Fruit fly (Drosophila melanogaster): ENCODE measurements around the gene CG8292.

Gene CG8292

DNA sequence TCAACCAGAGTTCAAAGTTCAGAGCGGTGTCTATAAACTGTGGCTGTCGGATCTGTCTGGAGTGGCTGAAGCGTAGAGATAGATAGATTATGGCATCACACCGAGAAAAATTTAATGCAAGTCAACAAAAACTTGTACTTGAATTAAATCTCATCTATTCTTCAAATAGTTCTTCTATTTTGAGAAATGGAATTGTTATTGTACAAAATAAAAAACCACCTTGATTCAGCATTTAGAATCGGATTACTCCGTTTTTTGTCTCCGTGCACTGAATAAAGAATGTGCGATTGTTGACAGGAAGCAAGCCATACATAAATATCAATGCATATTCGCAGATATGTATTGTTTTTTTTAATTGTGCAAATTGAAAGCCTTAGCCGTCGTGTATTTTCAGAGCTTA lies 11.8 kb upstream of the CG8292 start:
- TF ChIP-seq ovo (GFP tag; optimal IDR thresholded peaks at IDR 0.05) (no peak), CG12768 (GFP tag; optimal IDR thresholded peaks at IDR 0.05) (no peak), cnc (optimal IDR thresholded peaks at IDR 0.05) (no peak), cic (GFP tag; optimal IDR thresholded peaks at IDR 0.05) (no peak), CG14711 (tag; optimal IDR thresholded peaks at IDR 0.05) (no peak), CG33017 (tag; optimal IDR thresholded peaks at IDR 0.05) (no peak), CG7101 (tag; optimal IDR thresholded peaks at IDR 0.05) (no peak), Mnt (GFP tag; optimal IDR thresholded peaks at IDR 0.05) (no peak), CG7045 (GFP tag; optimal IDR thresholded peaks at IDR 0.05) (no peak), Hr96 (GFP tag; optimal IDR thresholded peaks at IDR 0.05) (no peak), CG5204 (GFP tag; optimal IDR thresholded peaks at IDR 0.05) (no peak), Crg-1 (GFP tag; optimal IDR thresholded peaks at IDR 0.05) (no peak), CG11617 (GFP tag; optimal IDR thresholded peaks at IDR 0.05) (no peak), Clk (GFP tag; optimal IDR thresholded peaks at IDR 0.05) (no peak), tj (GFP tag; optimal IDR thresholded peaks at IDR 0.05) (no peak), CG1620 (GFP tag; optimal IDR thresholded peaks at IDR 0.05) (no peak), pad (GFP tag; optimal IDR thresholded peaks at IDR 0.05) (no peak), toe (GFP tag; optimal IDR thresholded peaks at IDR 0.05) (no peak), bab1 (GFP tag; optimal IDR thresholded peaks at IDR 0.05) (no peak), kay (GFP tag; ENCODE audit: borderline replicate concordance) (no peak)

DNA sequence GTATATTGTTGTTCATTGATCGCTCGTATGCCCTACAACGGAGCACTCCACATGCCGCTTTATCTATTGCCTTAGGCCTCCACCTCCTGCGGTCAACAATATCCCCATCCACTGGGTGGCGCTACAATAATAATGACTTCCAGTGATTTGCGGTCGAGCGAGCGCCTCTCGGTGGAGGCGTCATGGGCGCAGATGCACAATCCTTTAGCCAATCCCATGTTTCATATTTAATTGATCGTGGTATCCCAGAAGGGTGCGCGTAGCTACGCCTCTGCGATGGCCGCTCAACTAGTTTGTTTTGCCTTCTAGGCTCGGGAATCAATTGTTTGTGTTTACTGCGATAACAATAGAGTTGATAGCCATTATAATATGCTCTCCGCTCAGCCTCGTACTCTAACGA lies 11.3 kb upstream of the CG8292 start:
- peak; percentile 5 for TF ChIP-seq CG7045 (GFP tag; optimal IDR thresholded peaks at IDR 0.05)
- TF ChIP-seq CG14711 (tag; optimal IDR thresholded peaks at IDR 0.05) = no peak
- TF ChIP-seq CG33017 (tag; optimal IDR thresholded peaks at IDR 0.05) = no peak
- peak; percentile 75 for TF ChIP-seq cic (GFP tag; optimal IDR thresholded peaks at IDR 0.05)

DNA sequence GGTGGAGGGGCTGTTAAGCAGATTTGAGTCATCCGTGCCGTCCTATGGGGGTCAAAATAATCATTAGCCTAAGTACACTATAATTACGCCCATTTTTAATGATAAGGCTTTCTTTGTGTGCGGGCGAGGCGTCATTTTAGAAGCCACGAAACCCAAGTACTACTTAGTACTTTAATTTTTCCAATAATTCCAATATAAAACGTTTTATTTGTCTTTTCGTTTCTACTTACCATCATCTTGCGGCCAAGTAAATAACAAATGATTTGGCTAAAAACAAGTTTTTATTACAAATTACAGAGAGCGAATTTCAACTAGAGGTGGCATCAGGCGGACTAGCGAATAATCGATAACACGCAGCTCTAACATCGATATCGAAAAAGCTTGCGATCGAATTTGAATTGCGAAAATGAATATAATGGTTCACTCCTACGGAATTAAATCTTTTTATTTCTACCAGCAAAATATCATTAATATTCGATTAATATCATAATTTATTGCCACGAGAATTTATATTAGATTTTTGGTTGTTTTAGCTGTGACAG lies 2.6 kb upstream of the CG8292 start, which contains the start of gene Snx6:
Gene Snx6, minus strand, starts transcription at position 349 of the 542 bp plus-strand sequence.
- no peak for TF ChIP-seq cnc (optimal IDR thresholded peaks at IDR 0.05)
- TF ChIP-seq CG7101 (tag; optimal IDR thresholded peaks at IDR 0.05) = no peak
- no peak for TF ChIP-seq CG11617 (GFP tag; optimal IDR thresholded peaks at IDR 0.05)
- TF ChIP-seq Clk (GFP tag; optimal IDR thresholded peaks at IDR 0.05) = no peak
- no peak for TF ChIP-seq Hr96 (GFP tag; optimal IDR thresholded peaks at IDR 0.05)
- peak; percentile 88 for TF ChIP-seq kay (GFP tag; ENCODE audit: borderline replicate concordance)
- no peak for TF ChIP-seq CG5204 (GFP tag; optimal IDR thresholded peaks at IDR 0.05)
- TF ChIP-seq cic (GFP tag; optimal IDR thresholded peaks at IDR 0.05) = no peak
- TF ChIP-seq CG33017 (tag; optimal IDR thresholded peaks at IDR 0.05) = no peak
- no peak for TF ChIP-seq CG7045 (GFP tag; optimal IDR thresholded peaks at IDR 0.05)
- no peak for TF ChIP-seq toe (GFP tag; optimal IDR thresholded peaks at IDR 0.05)
- peak; percentile 48 for TF ChIP-seq bab1 (GFP tag; optimal IDR thresholded peaks at IDR 0.05)
- TF ChIP-seq ovo (GFP tag; optimal IDR thresholded peaks at IDR 0.05) = no peak
- TF ChIP-seq tj (GFP tag; optimal IDR thresholded peaks at IDR 0.05) = no peak
- no peak for TF ChIP-seq pad (GFP tag; optimal IDR thresholded peaks at IDR 0.05)
- no peak for TF ChIP-seq CG12768 (GFP tag; optimal IDR thresholded peaks at IDR 0.05)

DNA sequence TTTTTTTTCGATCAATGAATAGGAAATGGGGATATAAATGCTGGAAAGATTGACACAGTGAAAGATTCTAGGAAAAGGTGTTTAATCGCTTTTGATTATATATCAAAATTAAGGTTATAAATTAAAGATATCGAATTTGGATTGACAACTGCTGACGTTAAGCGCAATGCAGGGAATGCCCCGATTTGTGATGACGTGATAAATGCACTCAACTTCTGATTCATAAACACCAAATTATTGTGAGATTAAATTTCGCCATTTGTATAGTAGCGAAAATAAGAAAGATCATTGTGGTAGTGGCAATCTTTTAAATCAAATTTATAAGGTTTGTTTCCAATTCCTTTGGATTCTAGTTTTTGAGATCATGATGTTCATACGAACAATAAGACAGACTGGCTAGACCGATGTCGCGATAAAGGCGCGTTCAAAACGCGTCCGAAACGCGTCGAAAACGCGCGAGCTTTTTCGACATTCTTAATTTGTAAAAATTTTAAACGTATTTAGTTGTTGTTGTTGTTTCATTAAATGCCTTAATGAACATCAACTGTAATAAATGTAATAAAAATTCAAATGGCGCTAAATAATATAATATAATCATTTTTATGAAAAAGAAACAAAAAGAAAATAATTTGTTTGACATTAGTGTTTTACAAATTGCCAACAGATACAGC lies 2.4 kb downstream of the CG8292 start, which contains the start of gene CG8349:
Gene CG8349, plus strand, starts transcription at position 657 of the 671 bp plus-strand sequence.
- TF ChIP-seq CG12768 (GFP tag; optimal IDR thresholded peaks at IDR 0.05) = no peak
- peak; percentile 81 for TF ChIP-seq kay (GFP tag; ENCODE audit: borderline replicate concordance)

DNA sequence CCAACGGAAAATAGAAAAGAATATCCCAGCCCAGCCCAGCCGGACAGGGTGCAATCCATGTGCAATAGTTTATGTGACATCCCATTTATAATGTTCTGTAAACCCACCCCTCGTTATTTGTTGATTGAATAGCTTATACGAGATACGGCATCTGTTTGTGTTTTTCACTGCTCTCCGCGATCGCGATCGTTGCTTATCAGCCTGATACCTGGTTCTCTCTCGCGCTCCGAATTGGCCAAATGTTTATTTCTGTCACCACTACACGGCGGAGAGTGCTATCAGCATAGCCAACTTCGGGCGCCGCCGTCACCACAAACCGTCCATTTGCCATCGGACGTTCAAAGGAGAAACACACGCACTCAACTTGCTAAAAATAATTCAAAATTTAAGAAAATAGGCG lies 3.8 kb downstream of the CG8292 start, which contains the start of gene CG8353:
Gene CG8353, plus strand, starts transcription at position 59 of the 400 bp plus-strand sequence.
- TF ChIP-seq cnc (optimal IDR thresholded peaks at IDR 0.05) = no peak
- peak; percentile 50 for TF ChIP-seq CG11617 (GFP tag; optimal IDR thresholded peaks at IDR 0.05)
- peak; percentile 58 for TF ChIP-seq Mnt (GFP tag; optimal IDR thresholded peaks at IDR 0.05)
- TF ChIP-seq cic (GFP tag; optimal IDR thresholded peaks at IDR 0.05) = peak; percentile 90
- TF ChIP-seq CG12768 (GFP tag; optimal IDR thresholded peaks at IDR 0.05) = peak; percentile 63
- no peak for TF ChIP-seq Clk (GFP tag; optimal IDR thresholded peaks at IDR 0.05)
- no peak for TF ChIP-seq ovo (GFP tag; optimal IDR thresholded peaks at IDR 0.05)
- no peak for TF ChIP-seq bab1 (GFP tag; optimal IDR thresholded peaks at IDR 0.05)
- no peak for TF ChIP-seq CG7101 (tag; optimal IDR thresholded peaks at IDR 0.05)
- no peak for TF ChIP-seq CG1620 (GFP tag; optimal IDR thresholded peaks at IDR 0.05)
- no peak for TF ChIP-seq toe (GFP tag; optimal IDR thresholded peaks at IDR 0.05)
- TF ChIP-seq Hr96 (GFP tag; optimal IDR thresholded peaks at IDR 0.05) = no peak
- no peak for TF ChIP-seq CG14711 (tag; optimal IDR thresholded peaks at IDR 0.05)
- TF ChIP-seq pad (GFP tag; optimal IDR thresholded peaks at IDR 0.05) = no peak
- no peak for TF ChIP-seq Crg-1 (GFP tag; optimal IDR thresholded peaks at IDR 0.05)
- peak; percentile 8 for TF ChIP-seq CG7045 (GFP tag; optimal IDR thresholded peaks at IDR 0.05)
- TF ChIP-seq CG33017 (tag; optimal IDR thresholded peaks at IDR 0.05) = peak; percentile 32
- TF ChIP-seq kay (GFP tag; ENCODE audit: borderline replicate concordance) = no peak
- no peak for TF ChIP-seq tj (GFP tag; optimal IDR thresholded peaks at IDR 0.05)
- TF ChIP-seq CG5204 (GFP tag; optimal IDR thresholded peaks at IDR 0.05) = no peak

DNA sequence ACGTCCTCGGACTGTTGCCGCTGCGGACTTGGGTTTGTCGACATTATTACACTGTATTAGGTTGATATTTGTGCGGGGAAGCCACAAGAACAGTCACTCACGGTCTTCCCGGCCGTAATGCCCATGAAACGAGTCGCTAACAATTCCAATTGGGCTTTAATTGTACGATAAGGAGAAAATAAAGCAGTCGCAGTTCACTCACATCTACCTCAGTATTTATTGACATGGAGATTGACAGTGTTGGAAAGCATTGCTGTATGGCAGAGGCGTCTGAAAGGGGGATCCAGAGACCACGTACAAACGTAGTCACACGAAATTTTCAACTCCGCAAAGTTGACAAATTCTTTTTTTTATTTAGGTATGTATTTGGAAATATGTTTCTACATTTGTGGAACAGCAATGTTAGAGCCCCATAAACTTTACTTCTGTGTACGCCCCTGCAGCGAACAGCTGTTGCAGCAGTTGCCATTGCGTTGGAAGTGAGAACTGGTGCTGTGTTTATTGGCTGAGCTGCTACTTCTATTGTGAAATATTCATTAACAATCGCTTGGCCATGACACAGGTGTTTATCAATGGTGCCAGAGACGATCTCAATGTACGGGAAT lies 5.0 kb downstream of the CG8292 start, which contains the start of the genes CG8372 and CG8360:
Gene CG8372, minus strand, starts transcription at position 237 of the 605 bp plus-strand sequence.
Gene CG8360, plus strand, starts transcription at position 294 of the 605 bp plus-strand sequence.
- TF ChIP-seq Hr96 (GFP tag; optimal IDR thresholded peaks at IDR 0.05) (peak; percentile 99), ovo (GFP tag; optimal IDR thresholded peaks at IDR 0.05) (peak; percentile 98), cnc (optimal IDR thresholded peaks at IDR 0.05) (no peak), toe (GFP tag; optimal IDR thresholded peaks at IDR 0.05) (peak; percentile 99), Mnt (GFP tag; optimal IDR thresholded peaks at IDR 0.05) (peak; percentile 98), CG11617 (GFP tag; optimal IDR thresholded peaks at IDR 0.05) (peak; percentile 98), CG7101 (tag; optimal IDR thresholded peaks at IDR 0.05) (peak; percentile 99), tj (GFP tag; optimal IDR thresholded peaks at IDR 0.05) (peak; percentile 92), CG7045 (GFP tag; optimal IDR thresholded peaks at IDR 0.05) (peak; percentile 99), Clk (GFP tag; optimal IDR thresholded peaks at IDR 0.05) (peak; percentile 98), Crg-1 (GFP tag; optimal IDR thresholded peaks at IDR 0.05) (peak; percentile 99), CG5204 (GFP tag; optimal IDR thresholded peaks at IDR 0.05) (peak; percentile 99), CG1620 (GFP tag; optimal IDR thresholded peaks at IDR 0.05) (peak; percentile 99), CG33017 (tag; optimal IDR thresholded peaks at IDR 0.05) (peak; percentile 99), pad (GFP tag; optimal IDR thresholded peaks at IDR 0.05) (peak; percentile 92), kay (GFP tag; ENCODE audit: borderline replicate concordance) (peak; percentile 95), bab1 (GFP tag; optimal IDR thresholded peaks at IDR 0.05) (peak; percentile 98), cic (GFP tag; optimal IDR thresholded peaks at IDR 0.05) (peak; percentile 96), CG14711 (tag; optimal IDR thresholded peaks at IDR 0.05) (peak; percentile 96), CG12768 (GFP tag; optimal IDR thresholded peaks at IDR 0.05) (peak; percentile 99)

All from whole organism, adult.